Worm (Caenorhabditis elegans) whole organism, L3 larva: ENCODE measurements around the gene ugt-20.

Experiments used
- aly-2 ChIP-seq: fragments of 150-350 bp; optimal IDR thresholded peaks from 2 replicates; lab custom pipeline; 2014; ENCODE audit warnings: missing biosample characterization, missing genetic modification characterization
- ceh-28 ChIP-seq: fragments of 150-350 bp; optimal IDR thresholded peaks from 2 replicates; lab custom pipeline; 2014; ENCODE audit warnings: missing biosample characterization, missing genetic modification reagents, missing genetic modification characterization
- daf-12 ChIP-seq: fragments of 150-350 bp; optimal IDR thresholded peaks from 2 replicates; lab custom pipeline; 2014; ENCODE audit warnings: missing biosample characterization, missing genetic modification reagents, missing genetic modification characterization
- egl-27 ChIP-seq: sonication (generic microtip); optimal IDR thresholded peaks from 4 replicates; lab custom pipeline; 2017; ENCODE audit warnings: missing biosample characterization, missing genetic modification reagents, missing genetic modification characterization
- egl-5 ChIP-seq: fragments of 150-350 bp; optimal IDR thresholded peaks from 2 replicates; lab custom pipeline; 2017; ENCODE audit warnings: missing biosample characterization, missing genetic modification reagents, missing genetic modification characterization, inconsistent platforms
- nfya-1 ChIP-seq: sonication (generic microtip); optimal IDR thresholded peaks from 2 replicates; lab custom pipeline; 2017; ENCODE audit warnings: missing genetic modification characterization, mild to moderate bottlenecking, missing compliant biosample characterization, antibody characterized with exemption, moderate library complexity; ENCODE audit not compliant: insufficient read depth
- nhr-12 ChIP-seq: fragments of 150-350 bp; optimal IDR thresholded peaks from 2 replicates; lab custom pipeline; 2014; ENCODE audit warnings: missing biosample characterization, missing genetic modification characterization
- nhr-67 ChIP-seq: fragments of 150-350 bp; optimal IDR thresholded peaks from 2 replicates; lab custom pipeline; 2014; ENCODE audit warnings: missing biosample characterization, missing genetic modification characterization
- nhr-77 ChIP-seq: fragments of 150-350 bp; optimal IDR thresholded peaks from 2 replicates; lab custom pipeline; 2014; ENCODE audit warnings: missing biosample characterization, missing genetic modification characterization
- pha-4 ChIP-seq: fragments of 150-350 bp; optimal IDR thresholded peaks from 2 replicates; lab custom pipeline; 2014; ENCODE audit warnings: missing biosample characterization, missing genetic modification reagents, missing genetic modification characterization
- pqm-1 ChIP-seq: fragments of 150-350 bp; optimal IDR thresholded peaks from 2 replicates; lab custom pipeline; 2017; ENCODE audit warnings: missing biosample characterization, missing genetic modification characterization, inconsistent platforms
- unc-39 ChIP-seq: sonication (generic microtip); optimal IDR thresholded peaks from 4 replicates; lab custom pipeline; 2017; ENCODE audit warnings: missing biosample characterization, missing genetic modification characterization
- unc-62 ChIP-seq: fragments of 150-350 bp; sonication (generic microtip); optimal IDR thresholded peaks from 4 replicates; lab custom pipeline; 2014; ENCODE audit warnings: missing biosample characterization, missing genetic modification reagents, missing genetic modification characterization
- ztf-11 ChIP-seq: fragments of 150-350 bp; optimal IDR thresholded peaks from 2 replicates; lab custom pipeline; 2014; ENCODE audit warnings: missing biosample characterization, missing genetic modification characterization

DNA sequence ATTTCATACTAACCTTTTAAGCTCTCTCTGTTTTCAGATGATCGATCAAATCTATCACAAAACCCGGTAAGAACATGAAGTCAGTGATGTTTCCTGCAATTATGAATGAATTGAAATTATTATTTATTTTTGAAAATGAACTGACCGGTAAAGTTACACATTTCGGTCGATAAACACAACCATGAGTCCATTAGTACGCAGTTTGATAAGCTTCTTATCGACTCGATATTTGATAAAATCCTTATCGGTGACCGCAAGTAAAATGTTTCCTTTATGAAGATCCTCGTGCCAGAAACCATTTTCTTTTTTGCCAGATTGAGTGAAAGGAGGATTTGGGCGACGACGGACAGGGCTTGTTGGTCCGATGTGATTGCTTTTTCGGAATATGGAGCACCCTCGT lies 3.1 kb upstream of the ugt-20 start:
- peak; percentile 17 for TF ChIP-seq pha-4 (tag; lab: Kevin White, UChicago)
- TF ChIP-seq nhr-77 (tag; lab: Kevin White, UChicago) = no peak
- TF ChIP-seq nfya-1 = no peak
- TF ChIP-seq egl-27 (tag; lab: Kevin White, UChicago) = no peak
- TF ChIP-seq pqm-1 (tag; lab: Kevin White, UChicago) = peak; percentile 46
- TF ChIP-seq nhr-12 (tag; lab: Kevin White, UChicago) = no peak
- TF ChIP-seq nhr-67 = no peak
- no peak for TF ChIP-seq unc-39
- no peak for TF ChIP-seq ztf-11 (tag; lab: Kevin White, UChicago)
- no peak for TF ChIP-seq ceh-28 (tag; lab: Kevin White, UChicago)
- TF ChIP-seq unc-62 = no peak
- no peak for TF ChIP-seq daf-12 (tag; lab: Kevin White, UChicago)
- no peak for TF ChIP-seq aly-2 (tag; lab: Kevin White, UChicago)
- TF ChIP-seq egl-5 (tag; lab: Kevin White, UChicago) = no peak
